Worm (Caenorhabditis elegans) whole organism, L1 larva: Measurements from ENCODE around the gene C56G2.5.

ENCODE experiments used
- Y116A8C.19 ChIP-seq: sonication (generic microtip); optimal IDR thresholded peaks from 2 replicates; lab custom pipeline; 2016; ENCODE audit warnings: missing compliant biosample characterization, missing genetic modification characterization, borderline replicate concordance
- ama-1 ChIP-seq: fragments of 150-350 bp; optimal IDR thresholded peaks from 2 replicates; lab custom pipeline; 2014
- blmp-1 ChIP-seq: fragments of 150-350 bp; optimal IDR thresholded peaks from 2 replicates; lab custom pipeline; 2014; ENCODE audit warnings: missing biosample characterization, missing genetic modification characterization
- ceh-63 ChIP-seq: fragments of 200-800 bp; sonication (Bioruptor generic); optimal IDR thresholded peaks from 2 replicates; lab custom pipeline; 2018; ENCODE audit warnings: mild to moderate bottlenecking, missing genetic modification characterization, missing compliant biosample characterization
- ceh-90 ChIP-seq: sonication (generic microtip); optimal IDR thresholded peaks from 2 replicates; lab custom pipeline; 2016; ENCODE audit warnings: missing genetic modification characterization, missing compliant biosample characterization
- ces-1 ChIP-seq: fragments of 150-350 bp; optimal IDR thresholded peaks from 2 replicates; lab custom pipeline; 2014; ENCODE audit warnings: missing biosample characterization, missing genetic modification reagents, missing genetic modification characterization
- dpl-1 ChIP-seq, 3 experiments: fragments of 150-350 bp in 2 of 3; sonication (generic microtip) in 1 of 3; optimal IDR thresholded peaks; 2 replicates each; lab custom pipeline; 2014 to 2017; ENCODE audit warnings: missing biosample characterization in 3 of 3, missing genetic modification characterization in 3 of 3, missing genetic modification reagents in 3 of 3
- dsc-1 ChIP-seq: sonication (generic microtip); optimal IDR thresholded peaks from 2 replicates; lab custom pipeline; 2016; ENCODE audit warnings: mild to moderate bottlenecking, missing genetic modification characterization, missing compliant biosample characterization
- efl-1 ChIP-seq, 4 experiments: fragments of 150-350 bp; optimal IDR thresholded peaks in 3 of 4; peaks in 1 of 4; 1 replicate in 1 of 4; 2 replicates in 3 of 4; lab custom pipeline; 2014; ENCODE audit warnings: missing biosample characterization in 2 of 4, missing genetic modification characterization in 2 of 4, missing genetic modification reagents in 2 of 4
- egl-13 ChIP-seq: sonication (generic microtip); optimal IDR thresholded peaks from 2 replicates; lab custom pipeline; 2016; ENCODE audit warnings: missing genotype, missing genetic modification reagents, missing genetic modification characterization, missing compliant biosample characterization
- elt-3 ChIP-seq, 6 experiments: fragments of 150-350 bp in 1 of 6; sonication (generic microtip); optimal IDR thresholded peaks; 2 replicates each; lab custom pipeline; 2017 to 2018; ENCODE audit warnings: missing biosample characterization in 6 of 6, missing genetic modification characterization in 6 of 6, inconsistent platforms in 1 of 6
- fos-1 ChIP-seq: fragments of 150-350 bp; optimal IDR thresholded peaks from 2 replicates; lab custom pipeline; 2014; ENCODE audit warnings: missing biosample characterization, missing genetic modification characterization
- grh-1 ChIP-seq: fragments of 200-800 bp; sonication (Bioruptor generic); IDR thresholded peaks from 2 replicates; pipeline ENCODE4 v1.3.6; 2022; ENCODE audit warnings: missing genetic modification reagents, missing genetic modification characterization, missing compliant biosample characterization
- hpl-2 ChIP-seq: fragments of 150-350 bp; optimal IDR thresholded peaks from 2 replicates; lab custom pipeline; 2014; ENCODE audit warnings: missing biosample characterization, missing genetic modification reagents, missing genetic modification characterization
- irx-1 ChIP-seq: sonication (generic microtip); optimal IDR thresholded peaks from 2 replicates; lab custom pipeline; 2016; ENCODE audit warnings: missing genetic modification characterization, missing compliant biosample characterization
- jun-1 ChIP-seq: fragments of 150-350 bp; optimal IDR thresholded peaks from 2 replicates; lab custom pipeline; 2014; ENCODE audit warnings: missing biosample characterization, missing genetic modification reagents, missing genetic modification characterization
- lin-14 ChIP-seq: fragments of 200-800 bp; sonication (Bioruptor generic); optimal IDR thresholded peaks from 2 replicates; lab custom pipeline; 2018; ENCODE audit warnings: mild to moderate bottlenecking, missing genetic modification characterization, moderate library complexity, missing compliant biosample characterization
- lin-35 ChIP-seq, 2 experiments: fragments of 150-350 bp; optimal IDR thresholded peaks; 2 replicates each; lab custom pipeline; 2014; ENCODE audit warnings: missing biosample characterization in 2 of 2, missing genetic modification characterization in 2 of 2, missing genetic modification reagents in 2 of 2
- lir-3 ChIP-seq: sonication (generic microtip); optimal IDR thresholded peaks from 2 replicates; lab custom pipeline; 2016; ENCODE audit warnings: mild to moderate bottlenecking, missing genetic modification characterization, moderate library complexity, missing compliant biosample characterization; ENCODE audit not compliant: poor library complexity
- lsy-2 ChIP-seq, 2 experiments: fragments of 150-350 bp; optimal IDR thresholded peaks; 2 replicates each; lab custom pipeline; 2014; ENCODE audit warnings: missing biosample characterization in 2 of 2, missing genetic modification characterization in 2 of 2
- mdl-1 ChIP-seq, 2 experiments: fragments of 150-350 bp; optimal IDR thresholded peaks; 2 replicates each; lab custom pipeline; 2014 to 2017; ENCODE audit warnings: missing biosample characterization in 2 of 2, missing genetic modification characterization in 2 of 2, inconsistent platforms in 1 of 2
- mef-2 ChIP-seq: fragments of 150-350 bp; optimal IDR thresholded peaks from 2 replicates; lab custom pipeline; 2014; ENCODE audit warnings: missing biosample characterization, missing genetic modification characterization
- nhr-19 ChIP-seq: fragments of 200-800 bp; sonication (Bioruptor generic); conservative IDR thresholded peaks from 2 replicates; pipeline ENCODE4 v1.3.6; 2022; ENCODE audit warnings: missing genetic modification characterization, missing compliant biosample characterization
- nhr-237 ChIP-seq: fragments of 150-350 bp; optimal IDR thresholded peaks from 2 replicates; lab custom pipeline; 2014; ENCODE audit warnings: missing biosample characterization, missing genetic modification characterization
- nhr-47 ChIP-seq: sonication (generic microtip); optimal IDR thresholded peaks from 2 replicates; lab custom pipeline; 2016; ENCODE audit warnings: mild to moderate bottlenecking, missing genetic modification characterization, moderate library complexity, missing compliant biosample characterization
- nhr-77 ChIP-seq: fragments of 150-350 bp; optimal IDR thresholded peaks from 2 replicates; lab custom pipeline; 2014; ENCODE audit warnings: missing biosample characterization, missing genetic modification characterization
- nhr-84 ChIP-seq: sonication (generic microtip); optimal IDR thresholded peaks from 2 replicates; lab custom pipeline; 2017; ENCODE audit warnings: missing biosample characterization, missing genetic modification characterization
- nhr-85 ChIP-seq: sonication (generic microtip); peaks from one replicate; lab custom pipeline; 2016; ENCODE audit warnings: missing genetic modification characterization, inconsistent platforms, missing compliant biosample characterization
- pax-3 ChIP-seq: fragments of 200-800 bp; sonication (Bioruptor generic); optimal IDR thresholded peaks from 2 replicates; lab custom pipeline; 2018; ENCODE audit warnings: mild to moderate bottlenecking, missing genetic modification characterization, moderate library complexity, missing compliant biosample characterization
- pqm-1 ChIP-seq: sonication (generic microtip); optimal IDR thresholded peaks from 3 replicates; lab custom pipeline; 2017; ENCODE audit warnings: missing biosample characterization, missing genetic modification characterization
- rnt-1 ChIP-seq: sonication (generic microtip); optimal IDR thresholded peaks from 2 replicates; lab custom pipeline; 2016; ENCODE audit warnings: mild to moderate bottlenecking, missing genetic modification characterization, moderate library complexity, missing compliant biosample characterization
- snu-23 ChIP-seq: sonication (generic microtip); optimal IDR thresholded peaks from 2 replicates; lab custom pipeline; 2016; ENCODE audit warnings: missing genetic modification characterization, missing compliant biosample characterization
- swsn-7 ChIP-seq: sonication (generic microtip); optimal IDR thresholded peaks from 2 replicates; lab custom pipeline; 2016; ENCODE audit warnings: missing genetic modification characterization, missing compliant biosample characterization
- tbx-2 ChIP-seq: sonication (generic microtip); optimal IDR thresholded peaks from 2 replicates; lab custom pipeline; 2016; ENCODE audit warnings: missing genetic modification characterization, missing compliant biosample characterization
- unc-130 ChIP-seq: fragments of 150-350 bp; optimal IDR thresholded peaks from 2 replicates; lab custom pipeline; 2017; ENCODE audit warnings: missing biosample characterization, missing genetic modification characterization, inconsistent platforms
- unc-62 ChIP-seq: fragments of 150-350 bp; optimal IDR thresholded peaks from 2 replicates; lab custom pipeline; 2014; ENCODE audit warnings: missing biosample characterization, missing genetic modification reagents, missing genetic modification characterization
- unc-86 ChIP-seq: sonication (generic microtip); optimal IDR thresholded peaks from 2 replicates; lab custom pipeline; 2016; ENCODE audit warnings: missing genetic modification characterization, missing compliant biosample characterization
- xbp-1 ChIP-seq: sonication (generic microtip); optimal IDR thresholded peaks from 2 replicates; lab custom pipeline; 2016; ENCODE audit warnings: missing genetic modification characterization, missing compliant biosample characterization
- ztf-4 ChIP-seq: fragments of 150-350 bp; optimal IDR thresholded peaks from 2 replicates; lab custom pipeline; 2014; ENCODE audit warnings: missing biosample characterization, missing genetic modification characterization

Gene C56G2.5

ce11 chrIII:6358704-6359103 lies 34.7 kb upstream of the C56G2.5 start:
- TF ChIP-seq unc-62 (GFP tag; lab: Kevin White, UChicago): no peak
- TF ChIP-seq mef-2 (tag; lab: Kevin White, UChicago): no peak
- TF ChIP-seq rnt-1 (tag; lab: Kevin White, UChicago): no peak
- TF ChIP-seq blmp-1: peak; percentile 94
- TF ChIP-seq efl-1 (optimal IDR thresholded peaks at IDR 0.05; lab: Kevin White, UChicago): no peak
- peak in 1 of 2 experiments; percentile 6 for TF ChIP-seq efl-1 (GFP tag; optimal IDR thresholded peaks at IDR 0.05 in 1 of 2; lab: Kevin White, UChicago)
- TF ChIP-seq elt-3 (tag; optimal IDR thresholded peaks at IDR 0.05; lab: Kevin White, UChicago): peak in 2 of 6 experiments; percentile 15 to 17
- no peak for TF ChIP-seq grh-1
- TF ChIP-seq snu-23 (GFP tag; lab: Kevin White, UChicago): peak; percentile 30
- TF ChIP-seq ceh-90 (tag; lab: Kevin White, UChicago): no peak
- TF ChIP-seq xbp-1 (tag; lab: Kevin White, UChicago): no peak
- TF ChIP-seq unc-130 (tag; lab: Kevin White, UChicago): no peak
- TF ChIP-seq lin-14 (GFP tag; lab: Kevin White, UChicago): peak; percentile 53

- TF ChIP-seq grh-1 (no peak), lir-3 (tag; lab: Kevin White, UChicago) (no peak), nhr-84 (tag; lab: Kevin White, UChicago) (no peak), mdl-1 (tag; optimal IDR thresholded peaks at IDR 0.05; lab: Kevin White, UChicago) (no peak), nhr-77 (tag; lab: Kevin White, UChicago) (no peak), nhr-47 (tag; lab: Kevin White, UChicago) (no peak), mef-2 (tag; lab: Kevin White, UChicago) (no peak), Y116A8C.19 (tag; lab: Kevin White, UChicago) (no peak)
Observed at ce11 chrIII:6356764-6357163, 32.7 kb upstream of the C56G2.5 start.

ce11 chrIII:6356007-6356406 lies 32.0 kb upstream of the C56G2.5 start:
- TF ChIP-seq nhr-85 (tag; lab: Kevin White, UChicago) (peak; percentile 68), lin-14 (GFP tag; lab: Kevin White, UChicago) (peak; percentile 28), hpl-2 (GFP tag; lab: Kevin White, UChicago) (no peak), irx-1 (tag; lab: Kevin White, UChicago) (no peak), efl-1 (optimal IDR thresholded peaks at IDR 0.05; lab: Kevin White, UChicago) (no peak), efl-1 (GFP tag; optimal IDR thresholded peaks at IDR 0.05 in 1 of 2; lab: Kevin White, UChicago) (peak in 1 of 2 experiments; percentile 88), snu-23 (GFP tag; lab: Kevin White, UChicago) (peak; percentile 44), rnt-1 (tag; lab: Kevin White, UChicago) (peak; percentile 2), blmp-1 (peak; percentile 2), lin-35 (GFP tag; optimal IDR thresholded peaks at IDR 0.05; lab: Kevin White, UChicago) (peak in 1 of 2 experiments; percentile 54)

- TF ChIP-seq efl-1 (optimal IDR thresholded peaks at IDR 0.05; lab: Kevin White, UChicago): no peak
- TF ChIP-seq efl-1 (GFP tag; optimal IDR thresholded peaks at IDR 0.05 in 1 of 2; lab: Kevin White, UChicago): peak in 1 of 2 experiments; percentile 58
- no peak for TF ChIP-seq elt-3 (tag; optimal IDR thresholded peaks at IDR 0.05; lab: Kevin White, UChicago)
- no peak for TF ChIP-seq ceh-63
- peak; percentile 8 for TF ChIP-seq nhr-77 (tag; lab: Kevin White, UChicago)
- peak; percentile 2 for TF ChIP-seq rnt-1 (tag; lab: Kevin White, UChicago)
- TF ChIP-seq irx-1 (tag; lab: Kevin White, UChicago): no peak
- TF ChIP-seq, all 84 proteins: peak for 3
Observed at ce11 chrIII:6355359-6355758, 31.3 kb upstream of the C56G2.5 start.

ce11 chrIII:6353084-6353483 lies 29.0 kb upstream of the C56G2.5 start, which contains the start of gene akap-1:
Gene akap-1, plus strand, starts transcription at chrIII:6353384.
- no peak for TF ChIP-seq pqm-1
- TF ChIP-seq pax-3 (tag; lab: Kevin White, UChicago): peak; percentile 2

- TF ChIP-seq unc-86 (tag; lab: Kevin White, UChicago) (peak; percentile 97), dpl-1 (GFP tag; optimal IDR thresholded peaks at IDR 0.05; lab: Kevin White, UChicago) (no peak), tbx-2 (tag; lab: Kevin White, UChicago) (peak; percentile 54), lin-14 (GFP tag; lab: Kevin White, UChicago) (peak; percentile 85), nhr-237 (tag; lab: Kevin White, UChicago) (no peak), fos-1 (no peak), nhr-19 (GFP tag; lab: Robert Waterston, UW) (peak; percentile 18; the same call in 1 of the 2 replicates), unc-62 (GFP tag; lab: Kevin White, UChicago) (no peak), dsc-1 (peak; percentile 5), ztf-4 (tag; lab: Kevin White, UChicago) (peak; percentile 10), jun-1 (tag; lab: Kevin White, UChicago) (no peak), lsy-2 (tag; optimal IDR thresholded peaks at IDR 0.05; lab: Kevin White, UChicago) (peak; percentile 10 to 24), lir-3 (tag; lab: Kevin White, UChicago) (peak; percentile 15), egl-13 (tag; lab: Kevin White, UChicago) (peak; percentile 83), ces-1 (peak; percentile 21), ceh-90 (tag; lab: Kevin White, UChicago) (no peak), nhr-47 (tag; lab: Kevin White, UChicago) (peak; percentile 71), swsn-7 (peak; percentile 54), ama-1 (peak; percentile 27), efl-1 (optimal IDR thresholded peaks at IDR 0.05; lab: Kevin White, UChicago) (no peak), efl-1 (GFP tag; optimal IDR thresholded peaks at IDR 0.05 in 1 of 2; lab: Kevin White, UChicago) (no peak)
Observed at ce11 chrIII:6352459-6352858, 28.4 kb upstream of the C56G2.5 start.
